Worm (Caenorhabditis elegans) whole organism, L2 larva: ENCODE results near the gene F28H6.4.

Source experiments
- ZK546.5 ChIP-seq: sonication (generic microtip); optimal IDR thresholded peaks from 2 replicates; lab custom pipeline; 2017; ENCODE audit warnings: missing biosample characterization, missing genetic modification characterization
- aly-2 ChIP-seq: fragments of 150-350 bp; optimal IDR thresholded peaks from 2 replicates; lab custom pipeline; 2014; ENCODE audit warnings: missing biosample characterization, missing genetic modification characterization
- blmp-1 ChIP-seq: sonication (generic microtip); optimal IDR thresholded peaks from 2 replicates; lab custom pipeline; 2017; ENCODE audit warnings: missing genetic modification characterization, mild to moderate bottlenecking, missing compliant biosample characterization, antibody characterized with exemption, moderate library complexity; ENCODE audit not compliant: insufficient read depth
- lin-39 ChIP-seq: fragments of 150-350 bp; optimal IDR thresholded peaks from 2 replicates; lab custom pipeline; 2014; ENCODE audit warnings: missing biosample characterization, missing genetic modification reagents, missing genetic modification characterization
- skn-1 ChIP-seq: sonication (generic microtip); optimal IDR thresholded peaks from 2 replicates; lab custom pipeline; 2017; ENCODE audit warnings: missing biosample characterization, missing genetic modification characterization
- snpc-4 ChIP-seq: fragments of 150-350 bp; optimal IDR thresholded peaks from 2 replicates; lab custom pipeline; 2014; ENCODE audit warnings: missing biosample characterization, missing genetic modification characterization

DNA sequence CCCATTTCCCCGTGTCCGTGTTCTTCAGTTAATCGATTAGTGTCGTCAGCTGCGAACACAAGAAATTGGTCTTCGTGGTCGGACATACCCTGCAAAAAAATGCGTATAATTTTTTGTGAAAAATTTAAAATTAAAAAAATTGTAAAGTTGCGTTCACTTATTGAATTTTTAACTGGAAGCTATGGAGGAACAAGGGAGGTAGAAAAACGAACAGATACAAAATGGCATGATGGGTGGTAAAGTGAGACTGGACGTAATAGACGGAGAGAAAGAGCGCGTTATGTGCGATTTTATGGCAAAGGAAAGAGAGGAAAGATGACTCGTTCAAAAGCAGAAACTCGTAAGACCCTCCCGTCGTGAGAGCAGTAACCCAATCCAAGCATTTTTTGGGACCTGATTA is 43.4 kb upstream of the F28H6.4 start, which contains the start of gene C33G3.6:
- TF ChIP-seq blmp-1 (tag; lab: Kevin White, UChicago) = no peak
- TF ChIP-seq skn-1 = no peak
- TF ChIP-seq snpc-4 (tag; lab: Kevin White, UChicago) = no peak
- no peak for TF ChIP-seq lin-39 (tag; lab: Kevin White, UChicago)
- TF ChIP-seq aly-2 (tag; lab: Kevin White, UChicago) = no peak
- no peak for TF ChIP-seq ZK546.5 (tag; lab: Kevin White, UChicago)
